Fruit fly (Drosophila melanogaster): ENCODE results near the gene sqz.

DNA sequence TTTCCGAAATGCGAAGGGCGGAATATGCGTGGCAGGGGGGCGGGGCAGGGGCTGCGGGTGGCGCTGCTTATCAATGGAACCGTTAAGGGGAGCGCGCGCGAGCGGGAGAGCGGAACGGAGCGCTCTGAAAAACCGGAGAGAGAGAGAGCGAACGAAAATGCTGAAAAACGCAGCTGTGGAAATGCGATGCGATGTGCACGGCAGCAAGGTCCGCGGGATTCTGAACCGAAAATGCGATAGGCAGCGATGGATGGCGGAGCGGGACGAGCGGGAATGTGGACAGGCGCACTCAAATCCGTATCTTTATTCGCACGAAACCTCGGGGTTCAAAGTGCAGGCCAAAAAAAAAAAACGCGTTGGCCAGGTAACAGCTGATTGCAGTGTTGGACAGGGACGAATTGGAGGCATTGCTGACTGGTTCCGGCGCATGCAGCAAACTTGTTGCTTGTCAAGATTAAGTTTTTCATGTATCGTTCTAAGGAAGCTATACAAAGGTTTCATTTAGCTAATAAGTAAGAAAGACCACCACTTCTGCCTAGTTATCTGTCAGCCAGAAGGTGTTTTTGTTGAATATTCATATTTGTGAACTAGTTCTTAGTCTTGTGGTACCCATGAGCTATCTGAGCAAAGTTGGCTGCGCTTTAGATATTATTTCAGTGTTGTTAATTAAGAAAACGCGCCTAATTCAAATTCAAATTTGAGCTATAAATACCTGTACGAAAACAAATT is 16.3 kb upstream of the sqz start, which contains the start of gene Ppcs:
- no peak for TF ChIP-seq kah (GFP tag; optimal IDR thresholded peaks at IDR 0.05)
- 0 out of 2 replicates have a peak, but pooled peaks have one; percentile 4 for TF ChIP-seq Rx (GFP tag; IDR thresholded peaks at IDR 0.05)
- TF ChIP-seq wdn (GFP tag; IDR thresholded peaks at IDR 0.05): no peak
- peak; percentile 76 for TF ChIP-seq CG3281 (GFP tag; optimal IDR thresholded peaks at IDR 0.05)
- peak; percentile 20 for TF ChIP-seq CG17912 (GFP tag; optimal IDR thresholded peaks at IDR 0.05)
- peak; percentile 35 to 76 for TF ChIP-seq dpn (GFP tag; optimal IDR thresholded peaks at IDR 0.05)
- peak; percentile 65 for TF ChIP-seq CHES-1-like (GFP tag; optimal IDR thresholded peaks at IDR 0.05)
- TF ChIP-seq run (tag; optimal IDR thresholded peaks at IDR 0.05): no peak
- peak in 1 of 2 experiments; percentile 42 for TF ChIP-seq chif (GFP tag; optimal IDR thresholded peaks at IDR 0.05)

Data from whole organism, embryonic.